Worm (Caenorhabditis elegans) whole organism, late embryonic: ENCODE data around the gene W05E10.5.

ENCODE experiments used
- F13H6.1 ChIP-seq: sonication (generic microtip); optimal IDR thresholded peaks from 2 replicates; lab custom pipeline; 2016; ENCODE audit warnings: missing genetic modification characterization, missing compliant biosample characterization
- K02D7.2 ChIP-seq: sonication (generic microtip); optimal IDR thresholded peaks from 2 replicates; lab custom pipeline; 2017; ENCODE audit warnings: mild to moderate bottlenecking, missing genetic modification characterization, missing compliant biosample characterization
- T23F11.4 ChIP-seq: fragments of 200-800 bp; sonication (Bioruptor generic); optimal IDR thresholded peaks from 2 replicates; lab custom pipeline; 2018; ENCODE audit warnings: mild to moderate bottlenecking, missing genetic modification characterization, missing compliant biosample characterization
- ahr-1 ChIP-seq: sonication (generic microtip); optimal IDR thresholded peaks from 2 replicates; lab custom pipeline; 2016; ENCODE audit warnings: missing genetic modification characterization, missing compliant biosample characterization
- ceh-2 ChIP-seq: sonication (generic microtip); optimal IDR thresholded peaks from 2 replicates; lab custom pipeline; 2016; ENCODE audit warnings: missing genotype, missing genetic modification characterization, missing compliant biosample characterization
- ceh-30 ChIP-seq: fragments of 150-350 bp; optimal IDR thresholded peaks from 2 replicates; lab custom pipeline; 2014; ENCODE audit warnings: missing biosample characterization, missing genetic modification characterization
- ceh-34 ChIP-seq: sonication (generic microtip); optimal IDR thresholded peaks from 2 replicates; lab custom pipeline; 2016; ENCODE audit warnings: mild to moderate bottlenecking, missing genetic modification characterization, missing compliant biosample characterization
- ceh-45 ChIP-seq: fragments of 200-800 bp; sonication (Bioruptor generic); IDR thresholded peaks from 2 replicates; pipeline ENCODE4 v1.3.6; 2022; ENCODE audit warnings: missing genetic modification reagents, missing genetic modification characterization, missing compliant biosample characterization
- ceh-6 ChIP-seq: fragments of 200-800 bp; sonication (Bioruptor generic); optimal IDR thresholded peaks from 2 replicates; lab custom pipeline; 2018; ENCODE audit warnings: mild to moderate bottlenecking, missing genetic modification characterization, missing compliant biosample characterization
- ets-4 ChIP-seq: sonication (generic microtip); optimal IDR thresholded peaks from 2 replicates; lab custom pipeline; 2016; ENCODE audit warnings: missing genetic modification characterization, missing compliant biosample characterization
- fkh-10 ChIP-seq: fragments of 150-350 bp; optimal IDR thresholded peaks from 2 replicates; lab custom pipeline; 2014; ENCODE audit warnings: missing biosample characterization, missing genetic modification reagents, missing genetic modification characterization
- fkh-6 ChIP-seq: sonication (generic microtip); optimal IDR thresholded peaks from 2 replicates; lab custom pipeline; 2016; ENCODE audit warnings: missing genetic modification characterization, missing compliant biosample characterization
- hlh-13 ChIP-seq: fragments of 200-800 bp; sonication (Bioruptor generic); optimal IDR thresholded peaks from 2 replicates; lab custom pipeline; 2018; ENCODE audit warnings: mild to moderate bottlenecking, missing genetic modification characterization, missing compliant biosample characterization
- hlh-15 ChIP-seq: sonication (generic microtip); optimal IDR thresholded peaks from 2 replicates; lab custom pipeline; 2016; ENCODE audit warnings: missing genetic modification characterization, missing compliant biosample characterization
- hlh-8 ChIP-seq: sonication (generic microtip); optimal IDR thresholded peaks from 2 replicates; lab custom pipeline; 2016; ENCODE audit warnings: missing genotype, missing genetic modification characterization, missing compliant biosample characterization
- lim-6 ChIP-seq: sonication (generic microtip); optimal IDR thresholded peaks from 2 replicates; lab custom pipeline; 2016; ENCODE audit warnings: missing genetic modification characterization, missing compliant biosample characterization
- madf-2 ChIP-seq: sonication (generic microtip); optimal IDR thresholded peaks from 2 replicates; lab custom pipeline; 2017; ENCODE audit warnings: missing genetic modification characterization, missing compliant biosample characterization
- nfya-1 ChIP-seq: sonication (generic microtip); optimal IDR thresholded peaks from 2 replicates; lab custom pipeline; 2017; ENCODE audit warnings: missing genetic modification characterization, mild to moderate bottlenecking, missing compliant biosample characterization, antibody characterized with exemption, moderate library complexity
- nhr-11 ChIP-seq: fragments of 150-350 bp; optimal IDR thresholded peaks from 2 replicates; lab custom pipeline; 2014; ENCODE audit warnings: missing biosample characterization, missing genetic modification characterization
- nhr-232 ChIP-seq: sonication (generic microtip); optimal IDR thresholded peaks from 2 replicates; lab custom pipeline; 2016; ENCODE audit warnings: missing genetic modification characterization, missing compliant biosample characterization
- odd-2 ChIP-seq: sonication (generic microtip); optimal IDR thresholded peaks from 2 replicates; lab custom pipeline; 2017; ENCODE audit warnings: antibody characterized with exemption, mild to moderate bottlenecking, missing genetic modification characterization, missing compliant biosample characterization
- pag-3 ChIP-seq: sonication (generic microtip); optimal IDR thresholded peaks from 2 replicates; lab custom pipeline; 2016; ENCODE audit warnings: missing compliant biosample characterization, missing genetic modification characterization, borderline replicate concordance
- pat-9 ChIP-seq: fragments of 200-800 bp; sonication (Bioruptor generic); optimal IDR thresholded peaks from 2 replicates; lab custom pipeline; 2018; ENCODE audit warnings: mild to moderate bottlenecking, missing genetic modification characterization, moderate library complexity, missing compliant biosample characterization
- pax-1 ChIP-seq: fragments of 150-350 bp; optimal IDR thresholded peaks from 2 replicates; lab custom pipeline; 2014; ENCODE audit warnings: missing biosample characterization, missing genetic modification characterization
- rnt-1 ChIP-seq: sonication (generic microtip); optimal IDR thresholded peaks from 2 replicates; lab custom pipeline; 2016; ENCODE audit warnings: missing genetic modification characterization, missing compliant biosample characterization
- sdc-2 ChIP-seq: sonication (generic microtip); optimal IDR thresholded peaks from 2 replicates; lab custom pipeline; 2016; ENCODE audit warnings: missing genotype, missing genetic modification characterization, missing compliant biosample characterization
- sox-2 ChIP-seq: fragments of 200-800 bp; sonication (Bioruptor generic); IDR thresholded peaks from 2 replicates; pipeline ENCODE4 v1.3.6; 2022; ENCODE audit warnings: missing genetic modification reagents, missing genetic modification characterization, missing compliant biosample characterization
- sox-4 ChIP-seq: sonication (generic microtip); optimal IDR thresholded peaks from 2 replicates; lab custom pipeline; 2017; ENCODE audit warnings: mild to moderate bottlenecking, missing genetic modification characterization, inconsistent platforms, missing compliant biosample characterization
- tbx-2 ChIP-seq: sonication (generic microtip); optimal IDR thresholded peaks from 2 replicates; lab custom pipeline; 2016; ENCODE audit warnings: missing genetic modification characterization, missing compliant biosample characterization
- ttx-3 ChIP-seq: sonication (generic microtip); optimal IDR thresholded peaks from 2 replicates; lab custom pipeline; 2016; ENCODE audit warnings: missing genetic modification reagents, missing genetic modification characterization, missing compliant biosample characterization
- unc-3 ChIP-seq, 2 experiments: fragments of 200-800 bp in 1 of 2; sonication (Bioruptor generic) in 1 of 2; sonication (generic microtip) in 1 of 2; conservative IDR thresholded peaks in 1 of 2; optimal IDR thresholded peaks in 1 of 2; 2 replicates each; pipeline versions ENCODE4 v1.3.6 to Lab custom; 2016 to 2022; ENCODE audit warnings: missing compliant biosample characterization in 2 of 2, missing genetic modification characterization in 2 of 2, missing genetic modification reagents in 1 of 2
- unc-42 ChIP-seq: sonication (generic microtip); optimal IDR thresholded peaks from 2 replicates; lab custom pipeline; 2016; ENCODE audit warnings: missing genotype, missing genetic modification characterization, missing compliant biosample characterization
- unc-55 ChIP-seq: sonication (generic microtip); optimal IDR thresholded peaks from 2 replicates; lab custom pipeline; 2017; ENCODE audit warnings: missing biosample characterization, missing genetic modification reagents, missing genetic modification characterization
- zip-5 ChIP-seq: sonication (generic microtip); optimal IDR thresholded peaks from 2 replicates; lab custom pipeline; 2016; ENCODE audit warnings: missing genetic modification characterization, missing compliant biosample characterization

The W05E10.5 gene

ce11 chrV:11705399-11705798 is 9.9 kb upstream of the W05E10.5 start, which contains the start of gene ceh-32:
TSS of gene ceh-32 (minus strand) at chrV:11705400.
- no peak for TF ChIP-seq tbx-2
- TF ChIP-seq nfya-1 (tag; lab: Kevin White, UChicago), result peak; percentile 80

- TF ChIP-seq hlh-8 (tag; lab: Kevin White, UChicago) (no peak), fkh-10 (GFP tag; lab: Kevin White, UChicago) (no peak), unc-42 (tag; lab: Kevin White, UChicago) (peak; percentile 66)
These were observed 9.2 kb upstream of the W05E10.5 start for ce11 chrV:11704658-11705057.

DNA sequence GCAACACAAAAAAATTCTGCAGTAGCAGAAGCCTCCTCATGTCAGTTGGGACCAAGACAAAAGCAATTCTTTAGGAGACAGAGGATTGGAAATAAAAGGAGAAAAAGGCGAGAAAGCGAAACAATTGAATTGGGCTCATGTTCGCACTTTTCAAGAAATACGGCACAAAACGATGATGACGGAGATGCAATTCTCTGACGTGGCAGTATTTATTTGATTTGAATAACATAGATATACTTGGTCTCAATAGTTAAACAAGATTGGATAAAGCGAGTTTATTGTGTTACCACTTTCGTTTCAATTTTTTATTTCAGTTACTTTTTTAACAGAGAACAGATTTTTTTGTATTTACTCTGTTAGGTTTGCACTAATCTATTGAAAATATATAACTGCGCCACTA is 2.0 kb upstream of the W05E10.5 start:
- peak; percentile 85 for TF ChIP-seq unc-42 (tag; lab: Kevin White, UChicago)
- no peak for TF ChIP-seq odd-2 (tag; lab: Kevin White, UChicago)
- no peak for TF ChIP-seq nfya-1 (tag; lab: Kevin White, UChicago)

- TF ChIP-seq rnt-1 (tag; lab: Kevin White, UChicago) (no peak), madf-2 (tag; lab: Kevin White, UChicago) (no peak), pag-3 (tag; lab: Kevin White, UChicago) (no peak), ceh-45 (GFP tag; lab: Robert Waterston, UW) (no peak), nhr-232 (tag; lab: Kevin White, UChicago) (no peak), odd-2 (tag; lab: Kevin White, UChicago) (no peak), ceh-34 (tag; lab: Kevin White, UChicago) (no peak), lim-6 (tag; lab: Kevin White, UChicago) (no peak), sox-2 (no peak), sdc-2 (tag; lab: Kevin White, UChicago) (no peak), F13H6.1 (tag; lab: Kevin White, UChicago) (no peak), nhr-11 (tag; lab: Kevin White, UChicago) (no peak), hlh-15 (tag; lab: Kevin White, UChicago) (no peak), fkh-6 (tag; lab: Kevin White, UChicago) (no peak), ahr-1 (tag; lab: Kevin White, UChicago) (no peak), T23F11.4 (GFP tag; lab: Kevin White, UChicago) (no peak), fkh-10 (GFP tag; lab: Kevin White, UChicago) (no peak), ttx-3 (tag; lab: Kevin White, UChicago) (no peak)
These were observed 3.9 kb downstream of the W05E10.5 start, which contains the start of gene W05E10.1 for ce11 chrV:11691553-11691952. TSS of gene W05E10.1 (minus strand) at chrV:11691691.

- TF ChIP-seq sdc-2 (tag; lab: Kevin White, UChicago) (no peak), unc-42 (tag; lab: Kevin White, UChicago) (peak; percentile 8)
These were observed 8.6 kb downstream of the W05E10.5 start, which contains the start of gene W05E10.2 for ce11 chrV:11686877-11687276. TSS of gene W05E10.2 (plus strand) at chrV:11687177.

DNA sequence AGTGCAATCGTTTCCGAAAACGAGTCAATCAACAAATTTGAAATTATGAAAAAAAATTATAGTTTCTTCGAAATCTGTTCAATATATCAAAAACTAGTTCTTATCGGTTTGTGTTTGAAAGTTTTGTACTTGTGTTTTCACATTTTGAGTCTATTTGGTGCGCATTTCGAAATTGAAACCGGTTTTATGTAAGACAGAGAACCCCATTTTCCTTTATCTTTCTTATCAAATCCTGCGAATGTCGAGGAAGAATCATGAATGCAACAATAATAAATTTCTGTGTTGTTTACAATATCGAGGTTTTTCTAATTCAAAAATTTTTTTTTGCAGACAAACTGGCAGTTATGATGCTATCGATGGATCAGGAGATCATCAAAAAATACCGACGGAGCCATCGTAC is 12.6 kb downstream of the W05E10.5 start:
- no peak for TF ChIP-seq unc-3 (GFP tag; conservative IDR thresholded peaks at IDR 0.05; lab: Robert Waterston, UW)
- no peak for TF ChIP-seq unc-3 (tag; optimal IDR thresholded peaks at IDR 0.05; lab: Kevin White, UChicago)
- TF ChIP-seq pax-1 (tag; lab: Kevin White, UChicago), result no peak
- no peak for TF ChIP-seq ceh-45 (GFP tag; lab: Robert Waterston, UW)

DNA sequence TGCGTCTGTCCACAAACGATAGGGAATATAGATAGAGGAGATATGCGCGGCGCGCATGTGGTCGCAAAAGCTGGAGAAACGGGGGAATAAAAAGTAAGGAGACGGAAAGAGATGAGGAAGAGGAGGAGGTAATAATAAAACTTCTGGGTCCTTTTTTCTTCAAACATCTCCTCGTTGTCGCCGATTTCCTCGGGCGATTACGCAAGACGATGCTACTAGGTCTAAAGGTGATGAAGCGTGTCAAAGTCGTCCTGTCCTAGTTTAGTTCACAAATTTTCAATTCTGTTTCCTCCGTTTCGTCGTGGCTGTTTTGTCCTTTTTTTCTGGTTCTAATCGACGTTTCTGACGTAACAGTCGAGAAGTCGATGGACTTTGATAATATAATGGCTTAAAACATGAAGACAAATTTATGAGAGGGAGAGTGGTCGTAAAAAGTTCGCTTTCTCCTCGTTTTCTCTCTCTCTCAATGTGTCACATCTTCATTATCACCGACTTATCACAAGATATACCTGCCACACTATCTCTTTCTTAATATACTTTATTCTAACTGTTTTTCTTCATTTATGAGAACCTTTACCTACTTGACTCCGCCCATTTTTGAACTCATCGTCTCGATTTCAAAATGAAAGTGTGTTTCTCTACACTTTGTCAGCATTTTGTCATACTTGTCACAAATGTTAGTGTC is 14.8 kb downstream of the W05E10.5 start:
- TF ChIP-seq ceh-45 (GFP tag; lab: Robert Waterston, UW) (no peak), hlh-8 (tag; lab: Kevin White, UChicago) (no peak), ceh-30 (tag; lab: Kevin White, UChicago) (no peak), ets-4 (tag; lab: Kevin White, UChicago) (no peak), sdc-2 (tag; lab: Kevin White, UChicago) (no peak), ceh-2 (tag; lab: Kevin White, UChicago) (no peak), zip-5 (tag; lab: Kevin White, UChicago) (no peak), sox-4 (tag; lab: Kevin White, UChicago) (no peak), hlh-13 (GFP tag; lab: Kevin White, UChicago) (no peak), ttx-3 (tag; lab: Kevin White, UChicago) (no peak), ceh-6 (no peak), K02D7.2 (no peak), rnt-1 (tag; lab: Kevin White, UChicago) (peak; percentile 11), ahr-1 (tag; lab: Kevin White, UChicago) (no peak), pat-9 (tag; lab: Kevin White, UChicago) (no peak), unc-55 (GFP tag; lab: Kevin White, UChicago) (peak; percentile 36)
